Fruit fly (Drosophila melanogaster) whole organism, wandering third instar larva: ENCODE results near the gene Dpp10.
A peak's percentile ranks its signal among the peaks of the same experiment; 100 is the strongest.

Experiments
- Abd-B ChIP-seq: fragments of >200 bp; optimal IDR thresholded peaks from 2 replicates; lab custom pipeline; 2017; ENCODE audit warnings: missing biosample characterization, missing genetic modification characterization
- CG32264 ChIP-seq: fragments of 200-800 bp; sonication (Bioruptor generic); optimal IDR thresholded peaks from 2 replicates; lab custom pipeline; 2016; ENCODE audit warnings: missing biosample characterization, missing genetic modification characterization
- CG9705 ChIP-seq: fragments of 200-800 bp; sonication (Bioruptor generic); optimal IDR thresholded peaks from 2 replicates; lab custom pipeline; 2018; ENCODE audit warnings: missing biosample characterization, mild to moderate bottlenecking, missing genetic modification characterization
- Dfd ChIP-seq: fragments of >200 bp; optimal IDR thresholded peaks from 2 replicates; lab custom pipeline; 2017; ENCODE audit warnings: missing biosample characterization, missing genetic modification characterization
- Dif ChIP-seq: fragments of 200-275, 200-300 bp; sonication (Bioruptor generic); optimal IDR thresholded peaks from 2 replicates; lab custom pipeline; 2018; ENCODE audit warnings: missing biosample characterization, missing genetic modification characterization; ENCODE audit not compliant: partially characterized antibody
- GATAd ChIP-seq: sonication (Bioruptor generic); optimal IDR thresholded peaks from 2 replicates; lab custom pipeline; 2016; ENCODE audit warnings: missing biosample characterization, missing genetic modification characterization
- HLH106 ChIP-seq: fragments of 200-800 bp; optimal IDR thresholded peaks from 3 replicates; lab custom pipeline; 2019; ENCODE audit warnings: missing biosample characterization, mild to moderate bottlenecking, missing genetic modification characterization, moderate library complexity
- Hnf4 ChIP-seq: fragments of 200-800 bp; sonication (Bioruptor generic); optimal IDR thresholded peaks from 2 replicates; lab custom pipeline; 2016; ENCODE audit warnings: missing biosample characterization, mild to moderate bottlenecking, missing genetic modification characterization
- Hr83 ChIP-seq: fragments of 200-300 bp; sonication (Bioruptor generic); optimal IDR thresholded peaks from 2 replicates; lab custom pipeline; 2016; ENCODE audit warnings: missing biosample characterization, mild to moderate bottlenecking, missing genetic modification characterization, moderate library complexity; ENCODE audit not compliant: poor library complexity, severe bottlenecking
- Jra ChIP-seq: sonication (Bioruptor generic); optimal IDR thresholded peaks from 2 replicates; lab custom pipeline; 2016; ENCODE audit warnings: missing biosample characterization, missing genetic modification characterization
- Mio ChIP-seq: sonication (Bioruptor generic); optimal IDR thresholded peaks from 2 replicates; lab custom pipeline; 2016; ENCODE audit warnings: missing biosample characterization, missing genetic modification characterization
- Myc ChIP-seq: fragments of >200 bp; optimal IDR thresholded peaks from 2 replicates; lab custom pipeline; 2017
- N ChIP-seq: fragments of >200 bp; optimal IDR thresholded peaks from 2 replicates; lab custom pipeline; 2018; ENCODE audit warnings: missing biosample characterization, missing external identifiers, missing genetic modification characterization
- OdsH ChIP-seq: fragments of 200-800 bp; sonication (Bioruptor generic); optimal IDR thresholded peaks from 2 replicates; lab custom pipeline; 2016; ENCODE audit warnings: missing biosample characterization, mild to moderate bottlenecking, missing genetic modification characterization
- Rel ChIP-seq, 2 experiments: fragments of 200-800 bp; sonication (Bioruptor generic) in 1 of 2; optimal IDR thresholded peaks; 2 replicates in 1 of 2; 3 replicates in 1 of 2; lab custom pipeline; 2016 to 2019; ENCODE audit warnings: mild to moderate bottlenecking in 2 of 2, missing biosample characterization in 2 of 2, missing genetic modification characterization in 2 of 2, moderate library complexity in 1 of 2
- Sp1 ChIP-seq: fragments of 200-800 bp; sonication (Bioruptor generic); optimal IDR thresholded peaks from 3 replicates; lab custom pipeline; 2019; ENCODE audit warnings: missing biosample characterization, mild to moderate bottlenecking, missing genetic modification characterization, moderate library complexity
- Vsx2 ChIP-seq: fragments of 200-300, 225-300 bp; sonication (Bioruptor generic); optimal IDR thresholded peaks from 2 replicates; lab custom pipeline; 2018; ENCODE audit warnings: missing biosample characterization, missing genetic modification characterization; ENCODE audit not compliant: partially characterized antibody
- br ChIP-seq: fragments of 200-800 bp; sonication (Bioruptor generic); optimal IDR thresholded peaks from 2 replicates; lab custom pipeline; 2016; ENCODE audit warnings: missing biosample characterization, missing genetic modification characterization
- brk ChIP-seq: fragments of 200-800 bp; sonication (Bioruptor generic); optimal IDR thresholded peaks from 2 replicates; lab custom pipeline; 2016; ENCODE audit warnings: missing biosample characterization, mild to moderate bottlenecking, missing genetic modification characterization
- dl ChIP-seq, 2 experiments: fragments of 175-275, 200-275 bp in 1 of 2; fragments of 200-275 bp in 1 of 2; sonication (Bioruptor generic); optimal IDR thresholded peaks; lab custom pipeline; 2018; ENCODE audit warnings: mild to moderate bottlenecking in 2 of 2, missing biosample characterization in 2 of 2, missing genetic modification characterization in 2 of 2, moderate library complexity in 2 of 2; ENCODE audit not compliant: partially characterized antibody in 2 of 2, insufficient read depth in 1 of 2
- dmrt93B ChIP-seq: fragments of 200-800 bp; sonication (Bioruptor generic); optimal IDR thresholded peaks from 2 replicates; lab custom pipeline; 2018; ENCODE audit warnings: missing biosample characterization, mild to moderate bottlenecking, missing genetic modification characterization
- dsf ChIP-seq: sonication (Bioruptor generic); optimal IDR thresholded peaks from 2 replicates; lab custom pipeline; 2016; ENCODE audit warnings: missing biosample characterization, missing genetic modification characterization, borderline replicate concordance
- ey ChIP-seq: fragments of 200-800 bp; sonication (Bioruptor generic); optimal IDR thresholded peaks from 2 replicates; lab custom pipeline; 2016; ENCODE audit warnings: missing biosample characterization, missing genetic modification characterization
- foxo ChIP-seq, 2 experiments: fragments of 200-800 bp; sonication (Bioruptor generic); optimal IDR thresholded peaks; 2 replicates in 1 of 2; 3 replicates in 1 of 2; lab custom pipeline; 2016 to 2017; ENCODE audit warnings: missing biosample characterization in 2 of 2, missing genetic modification characterization in 2 of 2
- fru ChIP-seq: fragments of 200-800 bp; sonication (Bioruptor generic); optimal IDR thresholded peaks from 3 replicates; lab custom pipeline; 2016; ENCODE audit warnings: missing biosample characterization, mild to moderate bottlenecking, missing genetic modification characterization
- h ChIP-seq: fragments of 200-800 bp; sonication (Bioruptor generic); optimal IDR thresholded peaks from 3 replicates; lab custom pipeline; 2016; ENCODE audit warnings: missing biosample characterization, mild to moderate bottlenecking, missing genetic modification characterization
- jim ChIP-seq: fragments of 175-275, 200-325 bp; sonication (Bioruptor generic); optimal IDR thresholded peaks from 2 replicates; lab custom pipeline; 2016; ENCODE audit warnings: missing biosample characterization, mild to moderate bottlenecking, missing genetic modification characterization
- lola ChIP-seq: fragments of >200 bp; optimal IDR thresholded peaks from 2 replicates; lab custom pipeline; 2017; ENCODE audit warnings: missing biosample characterization, missing genetic modification characterization
- pan ChIP-seq: fragments of >200 bp; optimal IDR thresholded peaks from 2 replicates; lab custom pipeline; 2017
- psq ChIP-seq: fragments of 200-800 bp; sonication (Bioruptor generic); optimal IDR thresholded peaks from 3 replicates; lab custom pipeline; 2017; ENCODE audit warnings: missing biosample characterization, mild to moderate bottlenecking, missing genetic modification characterization, moderate library complexity
- rgr ChIP-seq: fragments of 200-800 bp; sonication (Bioruptor generic); optimal IDR thresholded peaks from 3 replicates; lab custom pipeline; 2016; ENCODE audit warnings: missing biosample characterization, mild to moderate bottlenecking, missing genetic modification characterization
- sage ChIP-seq: fragments of 200-800 bp; sonication (Bioruptor generic); optimal IDR thresholded peaks from 2 replicates; lab custom pipeline; 2016; ENCODE audit warnings: missing biosample characterization, mild to moderate bottlenecking, missing genetic modification characterization
- sv ChIP-seq: fragments of 200-800 bp; sonication (Bioruptor generic); optimal IDR thresholded peaks from 3 replicates; lab custom pipeline; 2016; ENCODE audit warnings: missing biosample characterization, missing genetic modification characterization
- usp ChIP-seq: fragments of >200 bp; optimal IDR thresholded peaks from 2 replicates; lab custom pipeline; 2017; ENCODE audit warnings: missing biosample characterization, missing genetic modification characterization
- woc ChIP-seq: sonication (Bioruptor generic); optimal IDR thresholded peaks from 2 replicates; lab custom pipeline; 2016; ENCODE audit warnings: missing biosample characterization, mild to moderate bottlenecking, missing genetic modification characterization

Dpp10 gene

dm6 chr2L:6553041-6553796 is 47.6 kb downstream of the Dpp10 start:
- TF ChIP-seq GATAd (no peak), sv (GFP tag; lab: Kevin White, UChicago) (no peak), HLH106 (no peak), pan (no peak), dl (GFP tag; optimal IDR thresholded peaks at IDR 0.05; lab: Kevin White, UChicago; ENCODE audit: insufficient read depth in 1 of 2, partially characterized antibody in 2 of 2) (no peak)

- TF ChIP-seq GATAd (no peak), Rel (GFP tag; optimal IDR thresholded peaks at IDR 0.05; lab: Kevin White, UChicago) (no peak), Rel (tag; optimal IDR thresholded peaks at IDR 0.05; lab: Kevin White, UChicago) (no peak), dmrt93B (GFP tag; lab: Kevin White, UChicago) (no peak), fru (GFP tag; lab: Kevin White, UChicago) (no peak), Dif (GFP tag; lab: Kevin White, UChicago) (no peak), sage (no peak), CG32264 (no peak), CG9705 (no peak), lola (no peak), h (GFP tag; lab: Kevin White, UChicago) (no peak), woc (GFP tag; lab: Kevin White, UChicago) (no peak), HLH106 (no peak), rgr (no peak), ey (no peak), pan (no peak), br (no peak), N (GFP tag; lab: Kevin White, UChicago) (no peak)
Observed at dm6 chr2L:6552345-6552744, 48.5 kb downstream of the Dpp10 start.

dm6 chr2L:6551452-6551851 is 49.4 kb downstream of the Dpp10 start:
- no peak for TF ChIP-seq Hr83 (GFP tag; lab: Kevin White, UChicago)
- peak; percentile 27 for TF ChIP-seq OdsH
- peak; percentile 59 for TF ChIP-seq HLH106
- no peak for TF ChIP-seq dl (GFP tag; optimal IDR thresholded peaks at IDR 0.05; lab: Kevin White, UChicago; ENCODE audit: insufficient read depth in 1 of 2, partially characterized antibody in 2 of 2)
- peak; percentile 1 for TF ChIP-seq sage
- TF ChIP-seq h (GFP tag; lab: Kevin White, UChicago), result peak; percentile 52
- peak; percentile 45 for TF ChIP-seq fru (GFP tag; lab: Kevin White, UChicago)
- TF ChIP-seq CG32264, result no peak
- TF ChIP-seq rgr, result peak; percentile 36
- TF ChIP-seq dmrt93B (GFP tag; lab: Kevin White, UChicago), result peak; percentile 21

dm6 chr2L:6550809-6551208 is 50.1 kb downstream of the Dpp10 start:
- no peak for TF ChIP-seq OdsH
- TF ChIP-seq fru (GFP tag; lab: Kevin White, UChicago), result no peak
- no peak for TF ChIP-seq ey
- TF ChIP-seq Jra, result no peak
- no peak for TF ChIP-seq woc (GFP tag; lab: Kevin White, UChicago)
- no peak for TF ChIP-seq Mio (GFP tag; lab: Kevin White, UChicago)
- TF ChIP-seq brk, result no peak
- no peak for TF ChIP-seq Vsx2 (GFP tag; lab: Kevin White, UChicago)
- no peak for TF ChIP-seq usp (GFP tag; lab: Kevin White, UChicago)
- TF ChIP-seq CG9705, result no peak
- TF ChIP-seq h (GFP tag; lab: Kevin White, UChicago), result no peak
- TF ChIP-seq br, result no peak
- TF ChIP-seq pan, result no peak
- TF ChIP-seq foxo (GFP tag; optimal IDR thresholded peaks at IDR 0.05; lab: Kevin White, UChicago), result no peak
- no peak for TF ChIP-seq Abd-B (GFP tag; lab: Kevin White, UChicago)
- TF ChIP-seq N (GFP tag; lab: Kevin White, UChicago), result no peak
- no peak for TF ChIP-seq dsf
- TF ChIP-seq Myc, result no peak
- TF ChIP-seq, all 38 proteins: peak for 0

- TF ChIP-seq Abd-B (GFP tag; lab: Kevin White, UChicago) (no peak), HLH106 (no peak), dsf (no peak), Mio (GFP tag; lab: Kevin White, UChicago) (no peak), Hnf4 (GFP tag; lab: Kevin White, UChicago) (no peak), brk (no peak), Dfd (GFP tag; lab: Kevin White, UChicago) (no peak), h (GFP tag; lab: Kevin White, UChicago) (no peak), N (GFP tag; lab: Kevin White, UChicago) (no peak), Sp1 (no peak), jim (no peak), Rel (GFP tag; optimal IDR thresholded peaks at IDR 0.05; lab: Kevin White, UChicago) (no peak), Rel (tag; optimal IDR thresholded peaks at IDR 0.05; lab: Kevin White, UChicago) (no peak), psq (GFP tag; lab: Kevin White, UChicago) (no peak), OdsH (no peak)
- TF ChIP-seq, all 38 proteins: peak for 0
Observed at dm6 chr2L:6547978-6548377, 52.9 kb downstream of the Dpp10 start.
